Fruit fly (Drosophila melanogaster) whole organism, prepupa: Measurements from ENCODE around the gene Tsp.

Experiments
- Blimp-1 ChIP-seq: fragments of 200-800 bp; sonication (Bioruptor generic); optimal IDR thresholded peaks from 3 replicates; lab custom pipeline; 2017; ENCODE audit warnings: missing biosample characterization, missing genetic modification characterization, mild to moderate bottlenecking, moderate library complexity, missing genetic modification reagents
- CG10669 ChIP-seq: fragments of 200-800 bp; sonication (Bioruptor generic); optimal IDR thresholded peaks from 3 replicates; lab custom pipeline; 2018; ENCODE audit warnings: missing biosample characterization, mild to moderate bottlenecking, missing genetic modification characterization, moderate library complexity
- CG11294 ChIP-seq: fragments of 200-800 bp; sonication (Bioruptor generic); IDR thresholded peaks from 2 replicates; pipeline ENCODE4 v1.3.6; 2022; ENCODE audit warnings: missing biosample characterization, missing genetic modification characterization
- CG11902 ChIP-seq: fragments of 200-800 bp; sonication (Bioruptor generic); optimal IDR thresholded peaks from 3 replicates; lab custom pipeline; 2016; ENCODE audit warnings: missing biosample characterization, missing genetic modification characterization
- CG1621 ChIP-seq: fragments of 200-800 bp; sonication (Bioruptor generic); optimal IDR thresholded peaks from 3 replicates; lab custom pipeline; 2018; ENCODE audit warnings: missing biosample characterization, mild to moderate bottlenecking, missing genetic modification characterization
- CG16779 ChIP-seq: fragments of 200-800 bp; sonication (Bioruptor generic); optimal IDR thresholded peaks from 3 replicates; lab custom pipeline; 2017; ENCODE audit warnings: missing biosample characterization, mild to moderate bottlenecking, missing genetic modification characterization
- CG3032 ChIP-seq: fragments of 200-800 bp; optimal IDR thresholded peaks from 2 replicates; lab custom pipeline; 2019; ENCODE audit warnings: missing biosample characterization, mild to moderate bottlenecking, missing genetic modification characterization, moderate library complexity
- CG31627 ChIP-seq: fragments of 200-800 bp; sonication (Bioruptor generic); optimal IDR thresholded peaks from 3 replicates; lab custom pipeline; 2016; ENCODE audit warnings: missing biosample characterization, missing genetic modification characterization
- CG32006 ChIP-seq: fragments of 200-800 bp; sonication (Bioruptor generic); optimal IDR thresholded peaks from 3 replicates; lab custom pipeline; 2017; ENCODE audit warnings: missing biosample characterization, mild to moderate bottlenecking, missing genetic modification characterization
- CG4318 ChIP-seq: fragments of 200-800 bp; sonication (Bioruptor generic); optimal IDR thresholded peaks from 3 replicates; lab custom pipeline; 2017; ENCODE audit warnings: missing biosample characterization, mild to moderate bottlenecking, missing genetic modification characterization
- CG6163 ChIP-seq: fragments of 200-800 bp; sonication (Bioruptor generic); IDR thresholded peaks from 3 replicates; pipeline ENCODE4 v1.3.6; 2022; ENCODE audit warnings: missing biosample characterization, missing genetic modification characterization
- CG6808 ChIP-seq: fragments of 200-800 bp; sonication (Bioruptor generic); optimal IDR thresholded peaks from 3 replicates; lab custom pipeline; 2017; ENCODE audit warnings: missing biosample characterization, missing genetic modification characterization, mild to moderate bottlenecking, moderate library complexity, missing genetic modification reagents
- CG6854 ChIP-seq: fragments of 200-800 bp; sonication (Bioruptor generic); optimal IDR thresholded peaks from 2 replicates; lab custom pipeline; 2017; ENCODE audit warnings: missing biosample characterization, mild to moderate bottlenecking, missing genetic modification characterization
- CG7368 ChIP-seq: fragments of 200-800 bp; sonication (Bioruptor generic); optimal IDR thresholded peaks from 3 replicates; lab custom pipeline; 2016; ENCODE audit warnings: missing biosample characterization, missing genetic modification characterization
- CG8319 ChIP-seq: fragments of 200-800 bp; sonication (Bioruptor generic); optimal IDR thresholded peaks from 3 replicates; lab custom pipeline; 2016; ENCODE audit warnings: missing biosample characterization, missing genetic modification characterization
- Eip78C ChIP-seq: fragments of 200-800 bp; sonication (Bioruptor generic); peaks from one replicate; lab custom pipeline; 2016; ENCODE audit warnings: missing biosample characterization, missing genetic modification characterization
- Eip93F ChIP-seq: fragments of 200-800 bp; sonication (Bioruptor generic); optimal IDR thresholded peaks from 2 replicates; lab custom pipeline; 2016; ENCODE audit warnings: missing biosample characterization, mild to moderate bottlenecking, missing genetic modification characterization
- Ets96B ChIP-seq: fragments of 200-800 bp; optimal IDR thresholded peaks from 2 replicates; lab custom pipeline; 2019; ENCODE audit warnings: missing biosample characterization, mild to moderate bottlenecking, missing genetic modification characterization, moderate library complexity
- Hr39 ChIP-seq: fragments of 200-800 bp; sonication (Bioruptor generic); optimal IDR thresholded peaks from 2 replicates; lab custom pipeline; 2016; ENCODE audit warnings: missing biosample characterization, missing genetic modification characterization
- Hr4 ChIP-seq: fragments of 200-800 bp; sonication (Bioruptor generic); optimal IDR thresholded peaks from 3 replicates; lab custom pipeline; 2016; ENCODE audit warnings: missing biosample characterization, missing genetic modification characterization
- Sox14 ChIP-seq: fragments of 200-800 bp; sonication (Bioruptor generic); optimal IDR thresholded peaks from 3 replicates; lab custom pipeline; 2016; ENCODE audit warnings: missing biosample characterization, missing genetic modification characterization
- Sox15 ChIP-seq: fragments of 200-800 bp; sonication (Bioruptor generic); optimal IDR thresholded peaks from 3 replicates; lab custom pipeline; 2016; ENCODE audit warnings: missing biosample characterization, missing genetic modification characterization
- cyc ChIP-seq: fragments of 200-800 bp; sonication (Bioruptor generic); optimal IDR thresholded peaks from 3 replicates; lab custom pipeline; 2016; ENCODE audit warnings: missing biosample characterization, missing genetic modification characterization
- eg ChIP-seq: fragments of 200-800 bp; sonication (Bioruptor generic); IDR thresholded peaks from 3 replicates; pipeline ENCODE4 v1.3.6; 2022; ENCODE audit warnings: missing biosample characterization, missing genetic modification characterization
- fd59A ChIP-seq: fragments of 200-800 bp; sonication (Bioruptor generic); optimal IDR thresholded peaks from 2 replicates; lab custom pipeline; 2017; ENCODE audit warnings: missing biosample characterization, mild to moderate bottlenecking, missing genetic modification characterization, missing genetic modification reagents
- fd85E ChIP-seq: fragments of 200-800 bp; sonication (Bioruptor generic); optimal IDR thresholded peaks from 3 replicates; lab custom pipeline; 2016; ENCODE audit warnings: missing biosample characterization, missing genetic modification characterization
- fkh ChIP-seq: fragments of 200-800 bp; sonication (Bioruptor generic); optimal IDR thresholded peaks from 3 replicates; lab custom pipeline; 2017; ENCODE audit warnings: missing biosample characterization, mild to moderate bottlenecking, missing genetic modification characterization, moderate library complexity
- pdm3 ChIP-seq: fragments of 200-800 bp; sonication (Bioruptor generic); optimal IDR thresholded peaks from 3 replicates; lab custom pipeline; 2016; ENCODE audit warnings: missing biosample characterization, missing genetic modification characterization
- ss ChIP-seq, 2 experiments: fragments of 200-800 bp; sonication (Bioruptor generic); optimal IDR thresholded peaks; 2 replicates in 1 of 2; 3 replicates in 1 of 2; lab custom pipeline; 2017 to 2018; ENCODE audit warnings: mild to moderate bottlenecking in 2 of 2, missing biosample characterization in 2 of 2, missing genetic modification characterization in 2 of 2, moderate library complexity in 1 of 2
- svp ChIP-seq: fragments of 200-800 bp; sonication (Bioruptor generic); peaks from one replicate; lab custom pipeline; 2016; ENCODE audit warnings: missing biosample characterization, missing genetic modification characterization
- vri ChIP-seq: fragments of 200-800 bp; sonication (Bioruptor generic); optimal IDR thresholded peaks from 3 replicates; lab custom pipeline; 2016; ENCODE audit warnings: missing biosample characterization, mild to moderate bottlenecking, missing genetic modification characterization

Tsp gene

dm6 chr2L:6723750-6724503, 15.0 kb upstream of the Tsp start, which contains the start of gene Liprin-alpha:
Gene Liprin-alpha (plus strand): TSS chr2L:6723903.
- TF ChIP-seq cyc: no peak
- TF ChIP-seq svp (GFP tag; lab: Kevin White, UChicago): peak; percentile 66
- TF ChIP-seq CG16779 (tag; lab: Kevin White, UChicago): no peak
- TF ChIP-seq, all 60 proteins: peak for 1

DNA sequence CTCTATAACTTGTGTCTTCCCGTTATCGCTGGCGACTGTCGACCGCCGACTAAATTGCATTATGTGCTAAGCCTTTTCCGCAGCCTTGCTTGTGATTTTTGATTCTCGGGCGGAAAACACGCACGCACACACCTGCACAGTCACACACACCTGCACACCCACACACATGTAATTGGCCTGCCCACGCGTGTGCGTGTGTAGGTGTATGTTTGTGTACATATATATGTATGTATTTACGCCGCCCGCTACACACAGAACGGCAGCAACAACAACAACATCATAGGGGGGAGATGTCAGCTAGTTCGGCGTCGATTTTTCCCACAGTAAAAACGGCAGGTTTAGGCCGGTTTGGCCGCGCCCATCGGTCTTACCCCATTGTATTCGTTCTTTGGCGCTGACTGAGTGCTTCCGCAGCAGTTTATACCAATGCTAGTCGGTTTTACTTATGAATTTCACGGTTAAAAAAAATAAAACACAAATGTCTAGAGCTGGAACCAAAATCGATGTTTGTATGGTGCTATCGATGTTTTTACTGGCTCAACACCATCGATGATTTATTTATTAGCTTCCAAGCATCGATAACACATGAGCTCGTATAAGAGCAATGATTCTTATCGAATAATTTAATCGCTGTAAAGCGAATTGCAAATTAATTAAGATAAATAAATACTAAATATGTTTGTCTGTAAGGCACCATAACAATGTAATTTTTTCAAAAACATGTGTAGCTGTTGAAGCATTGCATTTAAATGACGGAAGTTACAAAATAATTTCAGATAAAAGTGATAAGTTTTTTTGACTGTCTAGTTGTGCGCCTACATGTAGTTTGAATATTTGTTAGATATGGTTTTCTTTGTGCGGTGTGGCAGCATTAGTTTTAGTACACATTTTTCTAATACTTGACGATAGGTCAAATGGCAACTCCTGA, 14.2 kb upstream of the Tsp start, which contains the start of gene homer:
Gene homer (minus strand): TSS at position 538 of the 928 bp plus-strand sequence.
- TF ChIP-seq eg (GFP tag; lab: Robert Waterston, UW): 0 out of 3 replicates have a peak, but pooled peaks have one; percentile 11
- peak; percentile 6 for TF ChIP-seq CG31627 (GFP tag; lab: Kevin White, UChicago)
- no peak for TF ChIP-seq CG11902 (GFP tag; lab: Kevin White, UChicago)
- peak; percentile 91 for TF ChIP-seq fkh
- peak; percentile 12 for TF ChIP-seq Sox14 (GFP tag; lab: Kevin White, UChicago)
- no peak for TF ChIP-seq Sox15 (GFP tag; lab: Kevin White, UChicago)
- TF ChIP-seq CG1621 (tag; lab: Kevin White, UChicago): peak; percentile 71
- TF ChIP-seq svp (GFP tag; lab: Kevin White, UChicago): peak; percentile 88
- TF ChIP-seq Eip78C (GFP tag; lab: Kevin White, UChicago): peak; percentile 77
- TF ChIP-seq Hr39: no peak
- peak; percentile 37 for TF ChIP-seq Hr4
- peak; percentile 4 for TF ChIP-seq CG6808 (GFP tag; lab: Kevin White, UChicago)
- TF ChIP-seq CG6854 (GFP tag; lab: Kevin White, UChicago): peak; percentile 35

- TF ChIP-seq CG32006 (GFP tag; lab: Kevin White, UChicago) (no peak), CG3032 (tag; lab: Kevin White, UChicago) (no peak), Hr4 (no peak), ss (GFP tag; optimal IDR thresholded peaks at IDR 0.05; lab: Kevin White, UChicago) (no peak), CG6163 (no peak), Blimp-1 (no peak), pdm3 (GFP tag; lab: Kevin White, UChicago) (no peak), eg (GFP tag; lab: Robert Waterston, UW) (no peak), vri (no peak), CG8319 (GFP tag; lab: Kevin White, UChicago) (no peak), CG10669 (GFP tag; lab: Kevin White, UChicago) (no peak), fd59A (no peak), CG11294 (no peak)
- TF ChIP-seq, all 60 proteins: peak for 0
Measured at dm6 chr2L:6721710-6722109, 12.8 kb upstream of the Tsp start.

DNA sequence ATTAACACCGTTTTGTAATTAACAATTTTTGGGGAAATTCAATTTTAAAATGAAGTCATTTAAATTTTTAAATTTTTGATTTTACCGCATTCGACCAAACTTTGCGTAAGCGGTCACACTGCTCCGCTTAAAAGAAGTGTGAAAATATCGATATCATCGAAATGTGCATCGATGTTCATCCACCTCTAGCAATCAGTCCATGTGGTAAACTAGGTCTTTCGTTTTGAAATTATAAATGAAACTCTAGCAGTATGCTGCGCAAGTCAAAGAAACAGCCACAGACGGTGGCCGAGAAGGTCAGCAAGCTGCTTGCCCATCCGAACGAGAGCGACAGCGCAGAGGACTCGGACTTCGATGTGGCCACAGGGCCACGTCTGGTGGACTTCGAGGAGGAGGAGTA, 8.6 kb upstream of the Tsp start, which contains the start of gene Aatf:
Gene Aatf (plus strand): TSS at position 166 of the 400 bp plus-strand sequence.
- TF ChIP-seq ss (GFP tag; optimal IDR thresholded peaks at IDR 0.05; lab: Kevin White, UChicago) (no peak), Eip78C (GFP tag; lab: Kevin White, UChicago) (peak; percentile 45)

- TF ChIP-seq CG11294 (no peak), Ets96B (tag; lab: Kevin White, UChicago) (no peak), Eip93F (GFP tag; lab: Kevin White, UChicago) (no peak), CG3032 (tag; lab: Kevin White, UChicago) (no peak), ss (GFP tag; optimal IDR thresholded peaks at IDR 0.05; lab: Kevin White, UChicago) (no peak), CG4318 (GFP tag; lab: Kevin White, UChicago) (no peak), CG1621 (tag; lab: Kevin White, UChicago) (no peak), fd85E (GFP tag; lab: Kevin White, UChicago) (no peak), CG7368 (GFP tag; lab: Kevin White, UChicago) (no peak)
Measured at dm6 chr2L:6716921-6717320, 8.0 kb upstream of the Tsp start.
